Fruit fly (Drosophila melanogaster): Measurements from ENCODE around the gene Vha26.

Gene Vha26

dm6 chr3R:5624115-5624878 lies 32.7 kb downstream of the Vha26 start, which contains the start of the genes Dph4, Spec2 and RpL13A (continued):
- peak; percentile 93 for TF ChIP-seq Hey (tag; optimal IDR thresholded peaks at IDR 0.05)
- no peak for TF ChIP-seq Sox102F (GFP tag; optimal IDR thresholded peaks at IDR 0.05)
- no peak for TF ChIP-seq hb (GFP tag; IDR thresholded peaks at IDR 0.05; ENCODE audit: partially characterized antibody)
- peak; percentile 87 for TF ChIP-seq CG8924 (tag; optimal IDR thresholded peaks at IDR 0.05)
- TF ChIP-seq Xbp1 (GFP tag; optimal IDR thresholded peaks at IDR 0.05): peak; percentile 89
- TF ChIP-seq CG9215 (GFP tag; IDR thresholded peaks at IDR 0.05): no peak
- no peak for TF ChIP-seq dmrt99B (tag; optimal IDR thresholded peaks at IDR 0.05)
- peak; percentile 78 for TF ChIP-seq CG7786 (GFP tag; optimal IDR thresholded peaks at IDR 0.05)
- no peak for TF ChIP-seq CG2889 (GFP tag; IDR thresholded peaks at IDR 0.05)
- peak in 1 of 2 experiments; percentile 52 for TF ChIP-seq Hr78 (GFP tag; optimal IDR thresholded peaks at IDR 0.05)
- TF ChIP-seq CG2712 (tag; optimal IDR thresholded peaks at IDR 0.05): peak; percentile 90
- TF ChIP-seq vvl (GFP tag; IDR thresholded peaks at IDR 0.05): no peak
- TF ChIP-seq CG10979 (tag; optimal IDR thresholded peaks at IDR 0.05): peak; percentile 79
- TF ChIP-seq Six4 (GFP tag; optimal IDR thresholded peaks at IDR 0.05): peak; percentile 86
- peak; percentile 87 for TF ChIP-seq fd102C (GFP tag; optimal IDR thresholded peaks at IDR 0.05)
- TF ChIP-seq nmo (GFP tag; optimal IDR thresholded peaks at IDR 0.05): peak; percentile 86
- TF ChIP-seq Fer1 (GFP tag; optimal IDR thresholded peaks at IDR 0.05): peak; percentile 96
- peak; percentile 71 for TF ChIP-seq CG16815 (GFP tag; optimal IDR thresholded peaks at IDR 0.05)
- peak; percentile 48 for TF ChIP-seq Ssrp (tag; optimal IDR thresholded peaks at IDR 0.05)
- TF ChIP-seq pnt (GFP tag; optimal IDR thresholded peaks at IDR 0.05): peak; percentile 54
- TF ChIP-seq lilli (GFP tag; optimal IDR thresholded peaks at IDR 0.05): peak; percentile 87
- TF ChIP-seq CG12071 (GFP tag; optimal IDR thresholded peaks at IDR 0.05): peak; percentile 95
- no peak for TF ChIP-seq nerfin-2 (GFP tag; IDR thresholded peaks at IDR 0.05; ENCODE audit: partially characterized antibody)
- peak; percentile 86 for TF ChIP-seq D19B (GFP tag; optimal IDR thresholded peaks at IDR 0.05)
- peak; percentile 93 for TF ChIP-seq CG3407 (GFP tag; optimal IDR thresholded peaks at IDR 0.05)
- TF ChIP-seq CG17568 (GFP tag; optimal IDR thresholded peaks at IDR 0.05): peak; percentile 88
- TF ChIP-seq CG1603 (tag; optimal IDR thresholded peaks at IDR 0.05): peak; percentile 96
- peak; percentile 84 for TF ChIP-seq CG3163 (GFP tag; optimal IDR thresholded peaks at IDR 0.05)
- TF ChIP-seq CG17385 (GFP tag; optimal IDR thresholded peaks at IDR 0.05): peak; percentile 91
- TF ChIP-seq Antp (GFP tag; optimal IDR thresholded peaks at IDR 0.05): peak; percentile 75
- TF ChIP-seq CG12104 (GFP tag; optimal IDR thresholded peaks at IDR 0.05): peak; percentile 96
- no peak for TF ChIP-seq gce (GFP tag; IDR thresholded peaks at IDR 0.05)
- TF ChIP-seq CG10565 (GFP tag; optimal IDR thresholded peaks at IDR 0.05): peak; percentile 68
- TF ChIP-seq Deaf1 (tag; optimal IDR thresholded peaks at IDR 0.05): peak; percentile 69
- no peak for TF ChIP-seq CG14860 (GFP tag; IDR thresholded peaks at IDR 0.05; ENCODE audit: partially characterized antibody)
- peak; percentile 57 for TF ChIP-seq D (optimal IDR thresholded peaks at IDR 0.05)
- TF ChIP-seq D (GFP tag; optimal IDR thresholded peaks at IDR 0.05): peak; percentile 89
- TF ChIP-seq ro (GFP tag; IDR thresholded peaks at IDR 0.05): no peak
- TF ChIP-seq CrebB (tag; optimal IDR thresholded peaks at IDR 0.05): peak; percentile 95
- TF ChIP-seq ac (GFP tag; optimal IDR thresholded peaks at IDR 0.05): peak; percentile 90
- TF ChIP-seq p53 (GFP tag; optimal IDR thresholded peaks at IDR 0.05): peak; percentile 90
- peak; percentile 85 for TF ChIP-seq CG17802 (tag; optimal IDR thresholded peaks at IDR 0.05)
- TF ChIP-seq B-H2 (GFP tag; optimal IDR thresholded peaks at IDR 0.05): peak; percentile 97
- peak; percentile 98 for TF ChIP-seq lab (GFP tag; optimal IDR thresholded peaks at IDR 0.05)
- TF ChIP-seq CG32532 (GFP tag; IDR thresholded peaks at IDR 0.05): no peak
- peak; percentile 99 for TF ChIP-seq YL-1 (GFP tag; optimal IDR thresholded peaks at IDR 0.05)
- TF ChIP-seq CG11456 (GFP tag; IDR thresholded peaks at IDR 0.05): no peak
- TF ChIP-seq crp (GFP tag; optimal IDR thresholded peaks at IDR 0.05): peak in 1 of 2 experiments; percentile 67

Data from whole organism, embryonic.